Fruit fly (Drosophila melanogaster) whole organism, prepupa: Measurements from ENCODE around the gene Hsc70-4.

Experiments used
- Blimp-1 ChIP-seq: fragments of 200-800 bp; sonication (Bioruptor generic); optimal IDR thresholded peaks from 3 replicates; lab custom pipeline; 2017; ENCODE audit warnings: missing biosample characterization, missing genetic modification characterization, mild to moderate bottlenecking, moderate library complexity, missing genetic modification reagents
- CG16779 ChIP-seq: fragments of 200-800 bp; sonication (Bioruptor generic); optimal IDR thresholded peaks from 3 replicates; lab custom pipeline; 2017; ENCODE audit warnings: missing biosample characterization, mild to moderate bottlenecking, missing genetic modification characterization
- CG6792 ChIP-seq: fragments of 200-800 bp; sonication (Bioruptor generic); optimal IDR thresholded peaks from 3 replicates; lab custom pipeline; 2016; ENCODE audit warnings: missing biosample characterization, missing genetic modification characterization
- CG7368 ChIP-seq: fragments of 200-800 bp; sonication (Bioruptor generic); optimal IDR thresholded peaks from 3 replicates; lab custom pipeline; 2016; ENCODE audit warnings: missing biosample characterization, missing genetic modification characterization
- CG8319 ChIP-seq: fragments of 200-800 bp; sonication (Bioruptor generic); optimal IDR thresholded peaks from 3 replicates; lab custom pipeline; 2016; ENCODE audit warnings: missing biosample characterization, missing genetic modification characterization
- Gug ChIP-seq: fragments of 200-800 bp; sonication (Bioruptor generic); IDR thresholded peaks from 2 replicates; pipeline ENCODE4 v1.3.6; 2022; ENCODE audit warnings: missing biosample characterization, missing genetic modification characterization
- Sox15 ChIP-seq: fragments of 200-800 bp; sonication (Bioruptor generic); optimal IDR thresholded peaks from 3 replicates; lab custom pipeline; 2016; ENCODE audit warnings: missing biosample characterization, missing genetic modification characterization
- dsx ChIP-seq: fragments of 200-800 bp; optimal IDR thresholded peaks from 3 replicates; lab custom pipeline; 2019; ENCODE audit warnings: missing biosample characterization, mild to moderate bottlenecking, missing genetic modification characterization, moderate library complexity; ENCODE audit not compliant: poor library complexity, severe bottlenecking
- salr ChIP-seq, 2 experiments: fragments of 200-800 bp; sonication (Bioruptor generic); optimal IDR thresholded peaks; 3 replicates each; lab custom pipeline; 2016 to 2018; ENCODE audit warnings: missing biosample characterization in 2 of 2, missing genetic modification characterization in 2 of 2, mild to moderate bottlenecking in 1 of 2
- svp ChIP-seq: fragments of 200-800 bp; sonication (Bioruptor generic); peaks from one replicate; lab custom pipeline; 2016; ENCODE audit warnings: missing biosample characterization, missing genetic modification characterization

- no peak for TF ChIP-seq CG8319 (GFP tag; lab: Kevin White, UChicago)
- TF ChIP-seq Blimp-1 (GFP tag; lab: Kevin White, UChicago), result no peak
- no peak for TF ChIP-seq Sox15 (GFP tag; lab: Kevin White, UChicago)
- no peak for TF ChIP-seq CG16779 (tag; lab: Kevin White, UChicago)
- TF ChIP-seq CG7368, result no peak
- TF ChIP-seq CG6792, result no peak
- no peak for TF ChIP-seq svp (GFP tag; lab: Kevin White, UChicago)
- no peak for TF ChIP-seq salr (GFP tag; optimal IDR thresholded peaks at IDR 0.05; lab: Kevin White, UChicago)
- no peak for TF ChIP-seq dsx (GFP tag; lab: Kevin White, UChicago)
- TF ChIP-seq Gug (GFP tag; lab: Robert Waterston, UW), result no peak
Measured at dm6 chr3R:15243046-15243356, 514 bp downstream of the Hsc70-4 start.
